Fruit fly (Drosophila melanogaster): ENCODE data around the gene CG4611.

CG4611 gene

dm6 chr3L:5184502-5184859, 48.3 kb downstream of the CG4611 start (continued):
- TF ChIP-seq psq (GFP tag; optimal IDR thresholded peaks at IDR 0.05) (peak; percentile 85), Vsx2 (GFP tag; optimal IDR thresholded peaks at IDR 0.05; ENCODE audit: partially characterized antibody) (no peak), Myc (optimal IDR thresholded peaks at IDR 0.05) (no peak), lola (GFP tag; optimal IDR thresholded peaks at IDR 0.05) (no peak), woc (GFP tag; optimal IDR thresholded peaks at IDR 0.05) (no peak), N (GFP tag; optimal IDR thresholded peaks at IDR 0.05) (no peak), usp (GFP tag; optimal IDR thresholded peaks at IDR 0.05) (no peak), CG32264 (GFP tag; optimal IDR thresholded peaks at IDR 0.05) (no peak), Sp1 (GFP tag; optimal IDR thresholded peaks at IDR 0.05) (no peak), Abd-B (GFP tag; optimal IDR thresholded peaks at IDR 0.05) (no peak), dmrt93B (GFP tag; optimal IDR thresholded peaks at IDR 0.05) (no peak)

- TF ChIP-seq woc (GFP tag; optimal IDR thresholded peaks at IDR 0.05) (peak; percentile 24), N (GFP tag; optimal IDR thresholded peaks at IDR 0.05) (no peak), br (GFP tag; optimal IDR thresholded peaks at IDR 0.05) (peak; percentile 16), GATAd (GFP tag; optimal IDR thresholded peaks at IDR 0.05) (no peak), CG32264 (GFP tag; optimal IDR thresholded peaks at IDR 0.05) (no peak), Jra (GFP tag; optimal IDR thresholded peaks at IDR 0.05) (no peak), foxo (GFP tag; optimal IDR thresholded peaks at IDR 0.05) (peak in 1 of 2 experiments; percentile 42), fru (GFP tag; optimal IDR thresholded peaks at IDR 0.05) (peak; percentile 27), OdsH (GFP tag; optimal IDR thresholded peaks at IDR 0.05) (peak; percentile 24), brk (GFP tag; optimal IDR thresholded peaks at IDR 0.05) (no peak), dmrt93B (GFP tag; optimal IDR thresholded peaks at IDR 0.05) (no peak), Rel (GFP tag; optimal IDR thresholded peaks at IDR 0.05) (no peak), Rel (tag; optimal IDR thresholded peaks at IDR 0.05) (no peak), dl (GFP tag; optimal IDR thresholded peaks at IDR 0.05; ENCODE audit: insufficient read depth in 1 of 2, partially characterized antibody in 2 of 2) (peak in 1 of 2 experiments; percentile 22), Mio (GFP tag; optimal IDR thresholded peaks at IDR 0.05) (no peak), sv (GFP tag; optimal IDR thresholded peaks at IDR 0.05) (peak; percentile 47), sage (GFP tag; optimal IDR thresholded peaks at IDR 0.05) (no peak), CG9705 (GFP tag; optimal IDR thresholded peaks at IDR 0.05) (no peak), Sp1 (GFP tag; optimal IDR thresholded peaks at IDR 0.05) (no peak), Hr78 (GFP tag; optimal IDR thresholded peaks at IDR 0.05) (no peak), dsf (GFP tag; optimal IDR thresholded peaks at IDR 0.05; ENCODE audit: borderline replicate concordance) (no peak), ey (GFP tag; optimal IDR thresholded peaks at IDR 0.05) (peak; percentile 17), tai (GFP tag; optimal IDR thresholded peaks at IDR 0.05) (peak; percentile 13), lola (GFP tag; optimal IDR thresholded peaks at IDR 0.05) (no peak), Vsx2 (GFP tag; optimal IDR thresholded peaks at IDR 0.05; ENCODE audit: partially characterized antibody) (peak; percentile 88), HLH106 (tag; optimal IDR thresholded peaks at IDR 0.05) (peak; percentile 16), Myc (optimal IDR thresholded peaks at IDR 0.05) (no peak), usp (GFP tag; optimal IDR thresholded peaks at IDR 0.05) (no peak), Hnf4 (GFP tag; optimal IDR thresholded peaks at IDR 0.05) (peak; percentile 19), Dfd (GFP tag; optimal IDR thresholded peaks at IDR 0.05) (no peak), rgr (GFP tag; optimal IDR thresholded peaks at IDR 0.05) (peak; percentile 50), Dif (GFP tag; optimal IDR thresholded peaks at IDR 0.05; ENCODE audit: partially characterized antibody) (peak; percentile 91), psq (GFP tag; optimal IDR thresholded peaks at IDR 0.05) (peak; percentile 52), pan (optimal IDR thresholded peaks at IDR 0.05) (no peak), jim (GFP tag; optimal IDR thresholded peaks at IDR 0.05) (no peak), CrebA (GFP tag; optimal IDR thresholded peaks at IDR 0.05; ENCODE audit: borderline replicate concordance) (no peak), h (GFP tag; optimal IDR thresholded peaks at IDR 0.05) (peak; percentile 22), Abd-B (GFP tag; optimal IDR thresholded peaks at IDR 0.05) (no peak), Hr83 (GFP tag; optimal IDR thresholded peaks at IDR 0.05; ENCODE audit: poor library complexity, severe bottlenecking) (no peak)
Observed at dm6 chr3L:5184860-5185639, 48.9 kb downstream of the CG4611 start.

All from whole organism, wandering third instar larva.